Worm (Caenorhabditis elegans) whole organism, late embryonic: ENCODE data around the gene spp-20.

Experiments
- K09A11.1 ChIP-seq: sonication (generic microtip); optimal IDR thresholded peaks from 2 replicates; lab custom pipeline; 2017; ENCODE audit warnings: antibody characterized with exemption, mild to moderate bottlenecking, missing genetic modification characterization, missing compliant biosample characterization; ENCODE audit not compliant: insufficient read depth
- ets-4 ChIP-seq: sonication (generic microtip); optimal IDR thresholded peaks from 2 replicates; lab custom pipeline; 2016; ENCODE audit warnings: missing genetic modification characterization, missing compliant biosample characterization
- hlh-13 ChIP-seq: fragments of 200-800 bp; sonication (Bioruptor generic); optimal IDR thresholded peaks from 2 replicates; lab custom pipeline; 2018; ENCODE audit warnings: mild to moderate bottlenecking, missing genetic modification characterization, missing compliant biosample characterization
- lim-6 ChIP-seq: sonication (generic microtip); optimal IDR thresholded peaks from 2 replicates; lab custom pipeline; 2016; ENCODE audit warnings: missing genetic modification characterization, missing compliant biosample characterization
- pros-1 ChIP-seq: fragments of 150-350 bp; optimal IDR thresholded peaks from 2 replicates; lab custom pipeline; 2014; ENCODE audit warnings: missing biosample characterization, missing genetic modification reagents, missing genetic modification characterization
- ref-2 ChIP-seq: sonication (generic microtip); optimal IDR thresholded peaks from 2 replicates; lab custom pipeline; 2016; ENCODE audit warnings: missing genetic modification characterization, missing compliant biosample characterization
- tbx-7 ChIP-seq: sonication (generic microtip); optimal IDR thresholded peaks from 2 replicates; lab custom pipeline; 2016; ENCODE audit warnings: missing genotype, missing genetic modification characterization, missing compliant biosample characterization
- unc-42 ChIP-seq: sonication (generic microtip); optimal IDR thresholded peaks from 2 replicates; lab custom pipeline; 2016; ENCODE audit warnings: missing genotype, missing genetic modification characterization, missing compliant biosample characterization

spp-20 gene

ce11 chrV:6508703-6509102 lies 49.3 kb downstream of the spp-20 start, which contains the start of gene ubh-3:
ubh-3 (minus strand) TSS chrV:6508803.
- TF ChIP-seq ref-2 (tag; lab: Kevin White, UChicago) (no peak), K09A11.1 (no peak), pros-1 (no peak), ets-4 (tag; lab: Kevin White, UChicago) (no peak), tbx-7 (tag; lab: Kevin White, UChicago) (no peak), lim-6 (tag; lab: Kevin White, UChicago) (no peak), unc-42 (tag; lab: Kevin White, UChicago) (no peak), hlh-13 (GFP tag; lab: Kevin White, UChicago) (no peak)
